Fruit fly (Drosophila melanogaster) S2 (cell line): Measurements from ENCODE around the gene Gba1a.

Experiments used
- CG8478 ChIP-seq: fragments of >200 bp; optimal IDR thresholded peaks from 2 replicates; lab custom pipeline; 2018
- CTCF ChIP-seq, 2 experiments: fragments of >200 bp; optimal IDR thresholded peaks; 2 replicates each; lab custom pipeline; 2018

DNA sequence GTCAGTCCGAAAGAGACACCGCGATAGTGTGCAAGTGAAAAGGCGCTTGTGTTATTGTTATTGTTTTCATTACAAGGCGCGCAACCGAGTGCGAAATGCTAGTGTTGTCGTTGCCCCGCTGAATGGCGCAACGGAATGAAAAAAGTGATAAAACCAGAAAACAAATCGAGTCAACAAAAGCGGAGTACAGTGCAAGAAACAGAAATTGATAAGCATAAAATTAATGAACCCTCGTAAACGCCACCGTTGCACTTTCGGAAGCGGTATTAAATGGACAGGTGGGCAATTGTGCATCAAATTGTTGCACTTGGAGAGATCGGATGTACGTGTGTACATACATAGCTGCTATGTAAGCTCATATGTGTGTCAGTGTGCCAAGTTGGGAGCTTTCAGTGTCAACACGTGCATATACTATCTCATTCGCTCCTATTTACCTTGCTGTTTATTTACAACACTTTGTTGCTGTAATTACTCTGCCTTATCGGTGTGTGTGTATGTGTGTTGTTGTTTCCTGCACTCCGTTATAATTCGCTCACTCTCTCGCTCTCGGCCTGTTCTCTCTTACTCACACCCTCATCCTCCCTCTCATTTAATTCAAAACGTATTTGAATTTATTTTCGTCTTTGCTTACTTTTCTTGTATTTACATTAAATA is 23.1 kb downstream of the Gba1a start:
- TF ChIP-seq CG8478, result no peak
- no peak for TF ChIP-seq CTCF (optimal IDR thresholded peaks at IDR 0.05; lab: Kevin White, UChicago)
